Fruit fly (Drosophila melanogaster): Measurements from ENCODE around the gene CG5555.

Gene CG5555

dm6 chr3R:19147511-19148239 is 32.7 kb downstream of the CG5555 start, which contains the start of gene Ppcs (continued):
- TF ChIP-seq usp (GFP tag; optimal IDR thresholded peaks at IDR 0.05), result no peak
- TF ChIP-seq Dref (GFP tag; IDR thresholded peaks at IDR 0.05), result no peak
- peak; percentile 68 for TF ChIP-seq vfl (GFP tag; optimal IDR thresholded peaks at IDR 0.05)
- TF ChIP-seq Bdp1 (GFP tag; optimal IDR thresholded peaks at IDR 0.05), result peak; percentile 19
- TF ChIP-seq nerfin-1 (tag; optimal IDR thresholded peaks at IDR 0.05), result peak; percentile 62
- TF ChIP-seq z (GFP tag; IDR thresholded peaks at IDR 0.05), result no peak; the same call in 2 of the 3 replicates
- TF ChIP-seq sim (GFP tag; IDR thresholded peaks at IDR 0.05), result no peak
- no peak for TF ChIP-seq gce (GFP tag; IDR thresholded peaks at IDR 0.05)
- peak; percentile 35 for TF ChIP-seq MTF-1 (GFP tag; optimal IDR thresholded peaks at IDR 0.05; ENCODE audit: borderline replicate concordance)
- TF ChIP-seq HHEX (GFP tag; optimal IDR thresholded peaks at IDR 0.05), result peak; percentile 33
- no peak for TF ChIP-seq ab (GFP tag; optimal IDR thresholded peaks at IDR 0.05)
- TF ChIP-seq CG12219 (GFP tag; optimal IDR thresholded peaks at IDR 0.05), result peak; percentile 28
- TF ChIP-seq Spps (tag; optimal IDR thresholded peaks at IDR 0.05), result no peak
- TF ChIP-seq abd-A (tag; optimal IDR thresholded peaks at IDR 0.05), result peak; percentile 25
- TF ChIP-seq CG2120 (GFP tag; optimal IDR thresholded peaks at IDR 0.05), result peak; percentile 68
- peak; percentile 55 for TF ChIP-seq Adf1 (GFP tag; IDR thresholded peaks at IDR 0.05)
- peak; percentile 48 for TF ChIP-seq CG9932 (GFP tag; IDR thresholded peaks at IDR 0.05)
- TF ChIP-seq dimm (GFP tag; IDR thresholded peaks at IDR 0.05), result no peak
- no peak for TF ChIP-seq CG16813 (GFP tag; IDR thresholded peaks at IDR 0.05; ENCODE audit: partially characterized antibody)
- no peak for TF ChIP-seq zf30C (GFP tag; optimal IDR thresholded peaks at IDR 0.05)
- TF ChIP-seq GATAe (GFP tag; conservative IDR thresholded peaks at IDR 0.05), result peak; percentile 74
- TF ChIP-seq Elba2 (GFP tag; optimal IDR thresholded peaks at IDR 0.05), result no peak
- no peak for TF ChIP-seq ase (GFP tag; IDR thresholded peaks at IDR 0.05)
- no peak for TF ChIP-seq CG32767 (GFP tag; IDR thresholded peaks at IDR 0.05)
- no peak for TF ChIP-seq CG7357 (GFP tag; IDR thresholded peaks at IDR 0.05)
- TF ChIP-seq YL-1 (GFP tag; optimal IDR thresholded peaks at IDR 0.05), result peak; percentile 44
- TF ChIP-seq bowl (GFP tag; IDR thresholded peaks at IDR 0.05), result no peak
- TF ChIP-seq mam (GFP tag; optimal IDR thresholded peaks at IDR 0.05), result peak; percentile 64
- TF ChIP-seq Dek (tag; optimal IDR thresholded peaks at IDR 0.05), result no peak
- no peak for TF ChIP-seq sens-2 (GFP tag; IDR thresholded peaks at IDR 0.05)
- peak; percentile 46 for TF ChIP-seq p53 (GFP tag; optimal IDR thresholded peaks at IDR 0.05)
- peak; percentile 74 for TF ChIP-seq pho (GFP tag; optimal IDR thresholded peaks at IDR 0.05)
- TF ChIP-seq trh (GFP tag; optimal IDR thresholded peaks at IDR 0.05), result no peak
- peak; percentile 20 for TF ChIP-seq CG1529 (GFP tag; optimal IDR thresholded peaks at IDR 0.05)
- TF ChIP-seq ci (GFP tag; IDR thresholded peaks at IDR 0.05), result peak; percentile 60; the same call in 2 of the 3 replicates
- peak; percentile 60 for TF ChIP-seq lmd (GFP tag; IDR thresholded peaks at IDR 0.05)
- peak; percentile 93 for TF ChIP-seq Ets65A (GFP tag)
- peak; percentile 13 for TF ChIP-seq CG7987 (GFP tag; optimal IDR thresholded peaks at IDR 0.05)
- no peak for TF ChIP-seq CG14965 (GFP tag; optimal IDR thresholded peaks at IDR 0.05; ENCODE audit: borderline replicate concordance)
- TF ChIP-seq croc (GFP tag; conservative IDR thresholded peaks at IDR 0.05), result peak; percentile 13; the same call in 1 of the 3 replicates
- TF ChIP-seq CG31441 (GFP tag; IDR thresholded peaks at IDR 0.05), result peak; percentile 64
- no peak for TF ChIP-seq Taf1 (GFP tag; IDR thresholded peaks at IDR 0.05)
- TF ChIP-seq pfk (GFP tag; optimal IDR thresholded peaks at IDR 0.05), result peak; percentile 39
- TF ChIP-seq CG12769 (tag; optimal IDR thresholded peaks at IDR 0.05), result peak; percentile 22
- TF ChIP-seq CG4730 (GFP tag; IDR thresholded peaks at IDR 0.05), result no peak
- TF ChIP-seq BtbVII (GFP tag; optimal IDR thresholded peaks at IDR 0.05), result peak; percentile 56
- TF ChIP-seq CG8944 (GFP tag; optimal IDR thresholded peaks at IDR 0.05), result peak; percentile 65
- TF ChIP-seq CG8388 (GFP tag; optimal IDR thresholded peaks at IDR 0.05), result peak; percentile 19
- no peak for TF ChIP-seq vnd (GFP tag; IDR thresholded peaks at IDR 0.05; ENCODE audit: partially characterized antibody)
- TF ChIP-seq lbe (GFP tag; optimal IDR thresholded peaks at IDR 0.05), result peak; percentile 42
- TF ChIP-seq E2f1 (GFP tag; IDR thresholded peaks at IDR 0.05), result no peak
